Fruit fly (Drosophila melanogaster) whole organism, prepupa: Measurements from ENCODE around the gene CG42727.

Experiments
- Eip78C ChIP-seq: fragments of 200-800 bp; sonication (Bioruptor generic); peaks from one replicate; lab custom pipeline; 2016; ENCODE audit warnings: missing biosample characterization, missing genetic modification characterization
- esn ChIP-seq: fragments of 200-800 bp; sonication (Bioruptor generic); optimal IDR thresholded peaks from 2 replicates; lab custom pipeline; 2016; ENCODE audit warnings: missing biosample characterization, mild to moderate bottlenecking, missing genetic modification characterization, moderate library complexity
- topi ChIP-seq: fragments of 200-800 bp; sonication (Bioruptor generic); optimal IDR thresholded peaks from 3 replicates; lab custom pipeline; 2016; ENCODE audit warnings: missing biosample characterization, missing genetic modification characterization

DNA sequence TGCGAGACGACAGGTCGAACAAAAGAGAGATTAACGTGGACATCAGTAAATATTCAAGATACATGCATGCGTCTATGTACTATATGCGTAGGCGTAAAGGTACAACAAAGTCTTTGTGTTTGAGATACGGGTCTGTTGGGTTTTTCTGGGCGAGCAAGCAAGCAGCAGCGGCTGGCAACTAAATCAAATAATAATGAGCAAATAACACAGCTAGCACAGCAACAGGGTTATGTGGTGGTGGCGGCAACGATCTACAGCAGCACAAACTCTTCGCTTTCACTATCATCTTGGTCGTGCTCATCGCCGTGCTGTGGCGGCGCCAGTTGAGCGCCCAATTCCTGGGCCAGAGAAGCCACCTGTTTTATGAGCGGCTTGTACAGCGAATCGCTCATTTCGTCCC, 6.2 kb downstream of the CG42727 start:
- TF ChIP-seq Eip78C (no peak), esn (GFP tag; lab: Kevin White, UChicago) (no peak), topi (GFP tag; lab: Kevin White, UChicago) (no peak)
